Fruit fly (Drosophila melanogaster) whole organism, embryonic: Measurements from ENCODE around the gene CG6041.

ENCODE experiments used
- Blimp-1 ChIP-seq: fragments of 200-800 bp; sonication (Bioruptor generic); optimal IDR thresholded peaks from 3 replicates; lab custom pipeline; 2018; ENCODE audit warnings: missing biosample characterization, missing genetic modification characterization, mild to moderate bottlenecking, moderate library complexity, missing genetic modification reagents
- CG10147 ChIP-seq: fragments of 200-800 bp; sonication (Bioruptor generic); optimal IDR thresholded peaks from 2 replicates; lab custom pipeline; 2019; ENCODE audit warnings: missing biosample characterization, mild to moderate bottlenecking, missing genetic modification characterization, moderate library complexity
- CG10431 ChIP-seq: fragments of 200-800 bp; sonication (Bioruptor generic); optimal IDR thresholded peaks from 3 replicates; lab custom pipeline; 2018; ENCODE audit warnings: missing biosample characterization, mild to moderate bottlenecking, missing genetic modification characterization
- CG10543 ChIP-seq: fragments of 200-800 bp; sonication (Bioruptor generic); optimal IDR thresholded peaks from 3 replicates; lab custom pipeline; 2017; ENCODE audit warnings: missing biosample characterization, mild to moderate bottlenecking, missing genetic modification characterization, moderate library complexity
- CG12769 ChIP-seq: fragments of 200-800 bp; sonication (Bioruptor generic); optimal IDR thresholded peaks from 2 replicates; lab custom pipeline; 2019; ENCODE audit warnings: missing biosample characterization, mild to moderate bottlenecking, missing genetic modification characterization, moderate library complexity
- CG12942 ChIP-seq: fragments of 200-800 bp; sonication (Bioruptor generic); optimal IDR thresholded peaks from 3 replicates; lab custom pipeline; 2016; ENCODE audit warnings: missing biosample characterization, missing genetic modification characterization
- CG13424 ChIP-seq: fragments of 200-800 bp; sonication (Bioruptor generic); optimal IDR thresholded peaks from 2 replicates; lab custom pipeline; 2019; ENCODE audit warnings: missing biosample characterization, mild to moderate bottlenecking, missing genetic modification characterization, moderate library complexity
- CG14050 ChIP-seq: fragments of 200-800 bp; sonication (Bioruptor generic); IDR thresholded peaks from 3 replicates; pipeline ENCODE4 v1.3.6; 2022; ENCODE audit warnings: missing biosample characterization, missing genetic modification characterization
- CG14710 ChIP-seq: fragments of 200-800 bp; sonication (Bioruptor generic); optimal IDR thresholded peaks from 3 replicates; lab custom pipeline; 2019; ENCODE audit warnings: missing biosample characterization, mild to moderate bottlenecking, missing genetic modification characterization, moderate library complexity
- CG15601 ChIP-seq: fragments of 200-800 bp; sonication (Bioruptor generic); optimal IDR thresholded peaks from 3 replicates; lab custom pipeline; 2019; ENCODE audit warnings: missing biosample characterization, mild to moderate bottlenecking, missing genetic modification characterization, moderate library complexity
- CG15696 ChIP-seq: fragments of 200-800 bp; sonication (Bioruptor generic); optimal IDR thresholded peaks from 2 replicates; lab custom pipeline; 2019; ENCODE audit warnings: missing biosample characterization, mild to moderate bottlenecking, missing genetic modification characterization, moderate library complexity
- CG18262 ChIP-seq: fragments of 200-800 bp; optimal IDR thresholded peaks from 3 replicates; lab custom pipeline; 2019; ENCODE audit warnings: missing biosample characterization, mild to moderate bottlenecking, missing genetic modification characterization, moderate library complexity
- CG1832 ChIP-seq: fragments of 200-800 bp; sonication (Bioruptor generic); optimal IDR thresholded peaks from 2 replicates; lab custom pipeline; 2017; ENCODE audit warnings: missing biosample characterization, mild to moderate bottlenecking, missing genetic modification characterization, inconsistent platforms
- CG2712 ChIP-seq: fragments of 200-800 bp; optimal IDR thresholded peaks from 3 replicates; lab custom pipeline; 2019; ENCODE audit warnings: missing biosample characterization, mild to moderate bottlenecking, missing genetic modification characterization, moderate library complexity
- CG33557 ChIP-seq: fragments of 200-800 bp; sonication (Bioruptor generic); optimal IDR thresholded peaks from 2 replicates; lab custom pipeline; 2019; ENCODE audit warnings: missing biosample characterization, mild to moderate bottlenecking, missing genetic modification characterization, moderate library complexity
- CG3407 ChIP-seq: fragments of 200-800 bp; sonication (Bioruptor generic); optimal IDR thresholded peaks from 2 replicates; lab custom pipeline; 2018; ENCODE audit warnings: missing biosample characterization, mild to moderate bottlenecking, missing genetic modification characterization
- CG43689 ChIP-seq: fragments of 200-800 bp; sonication (Bioruptor generic); IDR thresholded peaks from 2 replicates; pipeline ENCODE4 v1.3.6; 2022; ENCODE audit warnings: missing biosample characterization, missing genetic modification characterization
- CG4424 ChIP-seq: fragments of 200-800 bp; sonication (Bioruptor generic); optimal IDR thresholded peaks from 3 replicates; lab custom pipeline; 2016; ENCODE audit warnings: missing biosample characterization, missing genetic modification characterization
- CG5953 ChIP-seq: fragments of 200-800 bp; sonication (Bioruptor generic); IDR thresholded peaks from 2 replicates; pipeline ENCODE4 v1.3.6; 2022; ENCODE audit warnings: missing biosample characterization, missing genetic modification characterization
- CG6254 ChIP-seq: fragments of 200-800 bp; sonication (Bioruptor generic); optimal IDR thresholded peaks from 3 replicates; lab custom pipeline; 2017; ENCODE audit warnings: mild to moderate bottlenecking, missing biosample characterization, missing genetic modification reagents, missing genetic modification characterization
- CG6689 ChIP-seq: fragments of 200-800 bp; sonication (Bioruptor generic); IDR thresholded peaks from 2 replicates; pipeline ENCODE4 v1.3.6; 2022; ENCODE audit warnings: missing biosample characterization, missing genetic modification characterization
- CG7556 ChIP-seq: fragments of 200-800 bp; sonication (Bioruptor generic); optimal IDR thresholded peaks from 2 replicates; lab custom pipeline; 2017; ENCODE audit warnings: missing biosample characterization, mild to moderate bottlenecking, missing genetic modification characterization
- CG8388 ChIP-seq: fragments of 200-800 bp; sonication (Bioruptor generic); optimal IDR thresholded peaks from 2 replicates; lab custom pipeline; 2019; ENCODE audit warnings: missing biosample characterization, mild to moderate bottlenecking, missing genetic modification characterization, moderate library complexity
- CHES-1-like ChIP-seq: fragments of 200-800 bp; sonication (Bioruptor generic); optimal IDR thresholded peaks from 2 replicates; lab custom pipeline; 2016; ENCODE audit warnings: missing biosample characterization, missing genetic modification characterization
- Dfd ChIP-seq, 2 experiments: fragments of >200 bp; optimal IDR thresholded peaks; 2 replicates each; lab custom pipeline; 2017; ENCODE audit warnings: missing biosample characterization in 2 of 2, missing genetic modification characterization in 2 of 2
- Dp ChIP-seq: fragments of 200-800 bp; sonication (Bioruptor generic); optimal IDR thresholded peaks from 2 replicates; lab custom pipeline; 2018; ENCODE audit warnings: missing biosample characterization, mild to moderate bottlenecking, missing genetic modification characterization, moderate library complexity
- Drgx ChIP-seq: fragments of 200-800 bp; sonication (Bioruptor generic); IDR thresholded peaks from 2 replicates; pipeline ENCODE4 v1.3.6; 2022; ENCODE audit warnings: missing biosample characterization, missing genetic modification characterization
- Hr39 ChIP-seq: fragments of >200 bp; optimal IDR thresholded peaks from 2 replicates; lab custom pipeline; 2017
- Meics ChIP-seq: fragments of 200-800 bp; sonication (Bioruptor generic); optimal IDR thresholded peaks from 2 replicates; lab custom pipeline; 2017; ENCODE audit warnings: missing biosample characterization, mild to moderate bottlenecking, missing genetic modification characterization
- NC2β ChIP-seq: fragments of 200-800 bp; sonication (Bioruptor generic); optimal IDR thresholded peaks from 2 replicates; lab custom pipeline; 2016; ENCODE audit warnings: missing biosample characterization, missing genetic modification characterization
- PHDP ChIP-seq: fragments of 200-800 bp; sonication (Bioruptor generic); optimal IDR thresholded peaks from 3 replicates; lab custom pipeline; 2018; ENCODE audit warnings: missing biosample characterization, mild to moderate bottlenecking, missing genetic modification characterization, moderate library complexity
- al ChIP-seq: fragments of 200-800 bp; sonication (Bioruptor generic); IDR thresholded peaks from 2 replicates; pipeline ENCODE4 v1.3.6; 2022; ENCODE audit warnings: missing biosample characterization, missing genetic modification characterization
- bsh ChIP-seq, 2 experiments: fragments of 200-800 bp; sonication (Bioruptor generic); optimal IDR thresholded peaks; 2 replicates each; lab custom pipeline; 2017 to 2018; ENCODE audit warnings: mild to moderate bottlenecking in 2 of 2, missing biosample characterization in 2 of 2, missing genetic modification characterization in 2 of 2, moderate library complexity in 1 of 2
- chinmo ChIP-seq: fragments of 200-800 bp; sonication (Bioruptor generic); IDR thresholded peaks from 4 replicates; pipeline ENCODE4 v1.3.6; 2022; ENCODE audit warnings: missing biosample characterization, missing genetic modification characterization; ENCODE audit not compliant: partially characterized antibody
- cwo ChIP-seq: fragments of 200-800 bp; sonication (Bioruptor generic); optimal IDR thresholded peaks from 3 replicates; lab custom pipeline; 2017; ENCODE audit warnings: missing biosample characterization, missing genetic modification characterization, mild to moderate bottlenecking, moderate library complexity, missing genetic modification reagents
- da ChIP-seq: fragments of 200-800 bp; sonication (Bioruptor generic); optimal IDR thresholded peaks from 2 replicates; lab custom pipeline; 2016; ENCODE audit warnings: missing biosample characterization, missing genetic modification characterization
- ewg ChIP-seq: fragments of 200-800 bp; sonication (Bioruptor generic); optimal IDR thresholded peaks from 3 replicates; lab custom pipeline; 2017; ENCODE audit warnings: mild to moderate bottlenecking, missing biosample characterization, missing genetic modification reagents, missing genetic modification characterization
- knrl ChIP-seq: fragments of 200-800 bp; sonication (Bioruptor generic); IDR thresholded peaks from 3 replicates; pipeline ENCODE4 v1.3.6; 2022; ENCODE audit warnings: missing biosample characterization, missing genetic modification characterization; ENCODE audit not compliant: partially characterized antibody
- prd ChIP-seq, 3 experiments: fragments of >200 bp in 2 of 3; fragments of 200-800 bp in 1 of 3; sonication (Bioruptor generic) in 1 of 3; optimal IDR thresholded peaks in 2 of 3; IDR thresholded peaks in 1 of 3; 2 replicates in 2 of 3; 3 replicates in 1 of 3; pipeline versions ENCODE4 v1.3.6 to Lab custom; 2017 to 2022; ENCODE audit warnings: missing biosample characterization in 1 of 3, missing genetic modification characterization in 1 of 3
- sisA ChIP-seq: fragments of 200-800 bp; sonication (Bioruptor generic); IDR thresholded peaks from 2 replicates; pipeline ENCODE4 v1.3.6; 2022; ENCODE audit warnings: missing biosample characterization, missing genetic modification characterization
- sna ChIP-seq: fragments of 200-800 bp; sonication (Bioruptor generic); IDR thresholded peaks from 2 replicates; pipeline ENCODE4 v1.3.6; 2022; ENCODE audit warnings: missing biosample characterization, missing genetic modification characterization; ENCODE audit not compliant: partially characterized antibody
- tin ChIP-seq: fragments of 200-800 bp; sonication (Bioruptor generic); optimal IDR thresholded peaks from 3 replicates; lab custom pipeline; 2016; ENCODE audit warnings: missing biosample characterization, missing genetic modification characterization
- trh ChIP-seq: fragments of 200-800 bp; sonication (Bioruptor generic); optimal IDR thresholded peaks from 2 replicates; lab custom pipeline; 2016; ENCODE audit warnings: missing biosample characterization, missing genetic modification characterization
- ttk ChIP-seq: fragments of 200-800 bp; sonication (Bioruptor generic); IDR thresholded peaks from 2 replicates; pipeline ENCODE4 v2.1.2; 2022; ENCODE audit warnings: missing biosample characterization, missing genetic modification characterization
- unc-4 ChIP-seq: fragments of 200-800 bp; sonication (Bioruptor generic); IDR thresholded peaks from 2 replicates; pipeline ENCODE4 v1.3.6; 2022; ENCODE audit warnings: missing biosample characterization, missing genetic modification characterization; ENCODE audit not compliant: partially characterized antibody
- vfl ChIP-seq: fragments of 200-800 bp; sonication (Bioruptor generic); optimal IDR thresholded peaks from 2 replicates; lab custom pipeline; 2016; ENCODE audit warnings: missing biosample characterization, missing genetic modification characterization
- wek ChIP-seq: fragments of 200-800 bp; sonication (Bioruptor generic); optimal IDR thresholded peaks from 3 replicates; lab custom pipeline; 2018; ENCODE audit warnings: missing biosample characterization, mild to moderate bottlenecking, missing genetic modification characterization, moderate library complexity
- wor ChIP-seq: fragments of 200-800 bp; sonication (Bioruptor generic); IDR thresholded peaks from 2 replicates; pipeline ENCODE4 v1.3.6; 2022; ENCODE audit warnings: missing biosample characterization, missing genetic modification characterization

Gene CG6041

dm6 chrX:5905086-5905400 is 42.9 kb upstream of the CG6041 start:
- TF ChIP-seq bsh (GFP tag; optimal IDR thresholded peaks at IDR 0.05; lab: Kevin White, UChicago) (peak in 1 of 2 experiments; percentile 31), CG5953 (GFP tag; lab: Robert Waterston, UW) (0 out of 2 replicates have a peak, but pooled peaks have one; percentile 13), prd (optimal IDR thresholded peaks at IDR 0.05; lab: Kevin White, UChicago) (no peak), prd (GFP tag; IDR thresholded peaks at IDR 0.05; lab: Robert Waterston, UW) (0 out of 3 replicates have a peak, but pooled peaks have one; percentile 17), CG33557 (GFP tag; lab: Kevin White, UChicago) (no peak), CG15696 (tag; lab: Kevin White, UChicago) (no peak), Dp (GFP tag; lab: Kevin White, UChicago) (no peak), CG6254 (GFP tag; lab: Kevin White, UChicago) (peak; percentile 10), Blimp-1 (GFP tag; lab: Kevin White, UChicago) (peak; percentile 3), ttk (no peak), CG2712 (tag; lab: Kevin White, UChicago) (peak; percentile 21), ewg (GFP tag; lab: Kevin White, UChicago) (peak; percentile 2), CG1832 (GFP tag; lab: Kevin White, UChicago) (peak; percentile 30), CG4424 (GFP tag; lab: Kevin White, UChicago) (peak; percentile 9), chinmo (GFP tag; lab: Robert Waterston, UW) (no peak), CG14710 (tag; lab: Kevin White, UChicago) (no peak), PHDP (tag; lab: Kevin White, UChicago) (no peak), CG10543 (no peak), NC2β (GFP tag; lab: Kevin White, UChicago) (no peak), Hr39 (peak; percentile 89), CG18262 (peak; percentile 34), Drgx (GFP tag; lab: Robert Waterston, UW) (peak; percentile 51)
- TF ChIP-seq, all 482 proteins: peak for 12

- TF ChIP-seq cwo (GFP tag; lab: Kevin White, UChicago) (no peak), CHES-1-like (GFP tag; lab: Kevin White, UChicago) (no peak), sisA (GFP tag; lab: Robert Waterston, UW) (no peak), CG15601 (tag; lab: Kevin White, UChicago) (no peak), CG14050 (no peak), CG43689 (GFP tag; lab: Robert Waterston, UW) (no peak), Dfd (GFP tag; optimal IDR thresholded peaks at IDR 0.05; lab: Kevin White, UChicago) (no peak)
- TF ChIP-seq, all 482 proteins: peak for 0
Measured at dm6 chrX:5905446-5905845, 42.5 kb upstream of the CG6041 start, which contains the start of gene CG4020. CG4020 (plus strand) TSS chrX:5905746.

DNA sequence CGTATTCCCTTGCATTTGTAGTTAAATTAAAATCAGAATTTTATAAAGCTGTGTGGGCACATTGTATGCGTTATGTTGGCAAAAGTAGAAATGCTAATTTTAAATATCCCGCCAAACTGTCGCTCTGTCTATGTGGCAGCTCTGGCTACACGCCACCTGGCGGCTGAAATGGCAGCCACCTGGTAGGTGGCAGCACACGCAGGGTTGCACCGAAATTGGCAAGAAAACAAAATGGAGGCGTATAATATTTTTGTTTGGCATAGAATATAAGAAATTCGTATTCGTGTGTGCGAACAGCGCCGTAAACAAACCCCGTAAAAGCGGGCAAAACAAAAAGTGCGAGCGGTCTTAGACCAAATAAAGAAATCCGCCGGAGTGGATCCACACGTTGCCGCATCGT is 40.0 kb upstream of the CG6041 start, which contains the start of gene CG12236:
Gene CG12236 (plus strand): TSS at position 220 of the 400 bp plus-strand sequence.
- TF ChIP-seq Meics (peak; percentile 54), tin (GFP tag; lab: Kevin White, UChicago) (peak; percentile 42), wek (no peak), CG12769 (tag; lab: Kevin White, UChicago) (no peak), sna (GFP tag; lab: Robert Waterston, UW) (no peak), CG10147 (GFP tag; lab: Kevin White, UChicago) (peak; percentile 39), trh (no peak), CG12942 (GFP tag; lab: Kevin White, UChicago) (no peak), CG7556 (GFP tag; lab: Kevin White, UChicago) (no peak), CG13424 (tag; lab: Kevin White, UChicago) (peak; percentile 21), CG8388 (GFP tag; lab: Kevin White, UChicago) (no peak), unc-4 (peak; percentile 42; the same call in 1 of the 2 replicates), CG6689 (GFP tag; lab: Robert Waterston, UW) (peak; percentile 30; the same call in 1 of the 2 replicates), wor (GFP tag; lab: Robert Waterston, UW) (no peak), da (GFP tag; lab: Kevin White, UChicago) (peak; percentile 58), vfl (GFP tag; lab: Kevin White, UChicago) (no peak), al (GFP tag; lab: Robert Waterston, UW) (no peak), knrl (GFP tag; lab: Robert Waterston, UW) (peak; percentile 40; the same call in 1 of the 3 replicates), CG3407 (no peak), CG10431 (GFP tag; lab: Kevin White, UChicago) (no peak)
